ENCODE assay signal across 2 fruit fly cellular contexts in the genomic region with DNA sequence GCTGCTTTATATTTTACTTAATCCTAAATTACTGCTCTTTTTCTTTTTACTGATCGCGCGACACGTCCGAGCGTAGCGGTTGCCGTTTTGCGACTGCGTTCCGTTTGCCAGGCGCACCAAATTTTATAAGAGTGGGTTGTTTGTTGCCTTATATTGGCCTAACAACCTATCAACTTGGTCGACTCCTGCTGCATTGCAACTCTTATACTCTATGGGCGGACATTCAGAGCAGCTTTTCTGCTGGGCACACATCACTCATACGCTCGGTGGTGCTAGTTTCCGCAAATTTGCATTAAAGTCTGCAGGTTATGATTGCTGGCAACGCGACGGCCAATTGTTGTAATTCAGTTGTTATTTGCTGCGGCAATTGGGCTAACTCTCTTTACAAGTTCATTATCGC.
TF ChIP-seq lines count a peak whose summit lies in the region.

A gene (minus strand): TSS at position 101 of the 400 bp plus-strand sequence.

TF ChIP-seq in whole organism, prepupa, 60 proteins besides CTCF, POLR2A, EP300 and RAD21:
- TF ChIP-seq CG8119 (GFP tag; IDR thresholded peaks at IDR 0.05; lab: Robert Waterston, UW): 0 out of 3 replicates have a peak, but pooled peaks have one; percentile 19
- TF ChIP-seq vri (GFP tag; optimal IDR thresholded peaks at IDR 0.05; lab: Kevin White, UChicago): no peak
- TF ChIP-seq CG6808 (GFP tag; optimal IDR thresholded peaks at IDR 0.05; lab: Kevin White, UChicago): no peak
- no peak for TF ChIP-seq topi (GFP tag; optimal IDR thresholded peaks at IDR 0.05; lab: Kevin White, UChicago)
- TF ChIP-seq CG7368 (GFP tag; optimal IDR thresholded peaks at IDR 0.05; lab: Kevin White, UChicago): no peak
- TF ChIP-seq eg (GFP tag; IDR thresholded peaks at IDR 0.05; lab: Robert Waterston, UW): 0 out of 3 replicates have a peak, but pooled peaks have one; percentile 9

TF ChIP-seq in whole organism, pupa, 21 proteins besides CTCF, POLR2A, EP300 and RAD21:
- TF ChIP-seq Ets98B (GFP tag; IDR thresholded peaks at IDR 0.05; lab: Robert Waterston, UW): no peak; the same call in 1 of the 2 replicates
- TF ChIP-seq CG4496 (GFP tag; IDR thresholded peaks at IDR 0.05; lab: Robert Waterston, UW): 0 out of 3 replicates have a peak, but pooled peaks have one; percentile 19
